Fruit fly (Drosophila melanogaster) whole organism, embryonic: ENCODE results near the gene Zyx.

Source experiments
- Abd-B ChIP-seq: fragments of 200-800 bp; sonication (Bioruptor generic); optimal IDR thresholded peaks from 2 replicates; lab custom pipeline; 2018; ENCODE audit warnings: missing biosample characterization, mild to moderate bottlenecking, missing genetic modification characterization, moderate library complexity
- Bgb ChIP-seq: fragments of 200-800 bp; sonication (Bioruptor generic); IDR thresholded peaks from 2 replicates; pipeline ENCODE4 v1.3.6; 2022; ENCODE audit warnings: missing biosample characterization, missing genetic modification characterization; ENCODE audit not compliant: partially characterized antibody
- C15 ChIP-seq: fragments of 200-800 bp; sonication (Bioruptor generic); IDR thresholded peaks from 3 replicates; pipeline ENCODE4 v1.3.6; 2022; ENCODE audit warnings: missing biosample characterization, missing genetic modification characterization
- CG10274 ChIP-seq: fragments of 200-800 bp; sonication (Bioruptor generic); optimal IDR thresholded peaks from 3 replicates; lab custom pipeline; 2017; ENCODE audit warnings: missing biosample characterization, mild to moderate bottlenecking, missing genetic modification characterization
- CG11398 ChIP-seq: fragments of 200-800 bp; sonication (Bioruptor generic); optimal IDR thresholded peaks from 2 replicates; lab custom pipeline; 2016; ENCODE audit warnings: missing biosample characterization, missing genetic modification characterization
- CG15269 ChIP-seq: fragments of 200-800 bp; sonication (Bioruptor generic); optimal IDR thresholded peaks from 2 replicates; lab custom pipeline; 2018; ENCODE audit warnings: missing biosample characterization, mild to moderate bottlenecking, missing genetic modification characterization, moderate library complexity
- CG15514 ChIP-seq: fragments of 200-800 bp; sonication (Bioruptor generic); optimal IDR thresholded peaks from 3 replicates; lab custom pipeline; 2017; ENCODE audit warnings: missing biosample characterization, missing genetic modification characterization, mild to moderate bottlenecking, moderate library complexity, missing genetic modification reagents
- CG17568 ChIP-seq: fragments of 200-800 bp; sonication (Bioruptor generic); optimal IDR thresholded peaks from 2 replicates; lab custom pipeline; 2018; ENCODE audit warnings: missing biosample characterization, mild to moderate bottlenecking, missing genetic modification characterization, moderate library complexity
- CG2199 ChIP-seq: fragments of 200-800 bp; sonication (Bioruptor generic); IDR thresholded peaks from 3 replicates; pipeline ENCODE4 v1.3.6; 2022; ENCODE audit warnings: missing biosample characterization, missing genetic modification characterization
- CG30431 ChIP-seq: fragments of 200-800 bp; sonication (Bioruptor generic); optimal IDR thresholded peaks from 2 replicates; lab custom pipeline; 2017; ENCODE audit warnings: missing biosample characterization, missing genetic modification characterization
- CG32767 ChIP-seq: fragments of 200-800 bp; sonication (Bioruptor generic); IDR thresholded peaks from 2 replicates; pipeline ENCODE4 v1.3.6; 2022; ENCODE audit warnings: missing biosample characterization, missing genetic modification characterization
- CG3995 ChIP-seq: fragments of 200-800 bp; sonication (Bioruptor generic); optimal IDR thresholded peaks from 3 replicates; lab custom pipeline; 2016; ENCODE audit warnings: missing biosample characterization, missing genetic modification characterization
- CG4360 ChIP-seq: fragments of 200-800 bp; sonication (Bioruptor generic); IDR thresholded peaks from 2 replicates; pipeline ENCODE4 v1.3.6; 2022; ENCODE audit warnings: missing biosample characterization, missing genetic modification characterization
- CG7271 ChIP-seq: fragments of 200-800 bp; sonication (Bioruptor generic); optimal IDR thresholded peaks from 2 replicates; lab custom pipeline; 2018; ENCODE audit warnings: missing biosample characterization, mild to moderate bottlenecking, missing genetic modification characterization, moderate library complexity
- CG7963 ChIP-seq: fragments of 200-800 bp; sonication (Bioruptor generic); IDR thresholded peaks from 3 replicates; pipeline ENCODE4 v1.3.6; 2022; ENCODE audit warnings: missing biosample characterization, missing genetic modification characterization; ENCODE audit not compliant: partially characterized antibody
- CrebB ChIP-seq: fragments of 200-800 bp; sonication (Bioruptor generic); optimal IDR thresholded peaks from 3 replicates; lab custom pipeline; 2018; ENCODE audit warnings: missing biosample characterization, mild to moderate bottlenecking, missing genetic modification characterization
- D ChIP-seq, 2 experiments: fragments of 200-800 bp in 1 of 2; fragments of >200 bp in 1 of 2; sonication (Bioruptor generic) in 1 of 2; optimal IDR thresholded peaks; 2 replicates in 1 of 2; 3 replicates in 1 of 2; lab custom pipeline; 2017; ENCODE audit warnings: mild to moderate bottlenecking in 1 of 2, missing biosample characterization in 1 of 2, missing genetic modification characterization in 1 of 2, missing genetic modification reagents in 1 of 2
- Doc2 ChIP-seq: fragments of 200-800 bp; sonication (Bioruptor generic); IDR thresholded peaks from 2 replicates; pipeline ENCODE4 v1.3.6; 2022; ENCODE audit warnings: missing biosample characterization, missing genetic modification characterization
- Meics ChIP-seq: fragments of 200-800 bp; sonication (Bioruptor generic); optimal IDR thresholded peaks from 2 replicates; lab custom pipeline; 2017; ENCODE audit warnings: missing biosample characterization, mild to moderate bottlenecking, missing genetic modification characterization
- NC2α ChIP-seq: fragments of 200-800 bp; sonication (Bioruptor generic); optimal IDR thresholded peaks from 2 replicates; lab custom pipeline; 2016; ENCODE audit warnings: missing biosample characterization, missing genetic modification characterization
- Neu2 ChIP-seq: fragments of 200-800 bp; sonication (Bioruptor generic); optimal IDR thresholded peaks from 3 replicates; lab custom pipeline; 2016; ENCODE audit warnings: missing biosample characterization, missing genetic modification characterization, borderline replicate concordance
- Oli ChIP-seq: fragments of 200-800 bp; sonication (Bioruptor generic); optimal IDR thresholded peaks from 2 replicates; lab custom pipeline; 2018; ENCODE audit warnings: missing biosample characterization, mild to moderate bottlenecking, missing genetic modification characterization, moderate library complexity
- Scr ChIP-seq: fragments of 200-800 bp; sonication (Bioruptor generic); IDR thresholded peaks from 2 replicates; pipeline ENCODE4 v1.3.6; 2022; ENCODE audit warnings: missing biosample characterization, missing genetic modification characterization; ENCODE audit not compliant: partially characterized antibody
- Spps ChIP-seq: fragments of 200-800 bp; sonication (Bioruptor generic); optimal IDR thresholded peaks from 2 replicates; lab custom pipeline; 2018; ENCODE audit warnings: missing biosample characterization, mild to moderate bottlenecking, missing genetic modification characterization
- Ssrp ChIP-seq: fragments of 200-800 bp; sonication (Bioruptor generic); optimal IDR thresholded peaks from 2 replicates; lab custom pipeline; 2018; ENCODE audit warnings: missing biosample characterization, mild to moderate bottlenecking, missing genetic modification characterization, moderate library complexity
- TFAM ChIP-seq: fragments of 200-800 bp; sonication (Bioruptor generic); optimal IDR thresholded peaks from 2 replicates; lab custom pipeline; 2017; ENCODE audit warnings: missing biosample characterization, missing genetic modification characterization, inconsistent platforms
- Taf1 ChIP-seq: fragments of 200-800 bp; sonication (Bioruptor generic); IDR thresholded peaks from 2 replicates; pipeline ENCODE4 v1.3.6; 2022; ENCODE audit warnings: missing biosample characterization, missing genetic modification characterization
- Vsx1 ChIP-seq: fragments of 200-800 bp; sonication (Bioruptor generic); optimal IDR thresholded peaks from 2 replicates; lab custom pipeline; 2017; ENCODE audit warnings: missing biosample characterization, mild to moderate bottlenecking, missing genetic modification characterization, missing genetic modification reagents
- aop ChIP-seq: fragments of 200-800 bp; sonication (Bioruptor generic); IDR thresholded peaks from 2 replicates; pipeline ENCODE4 v1.3.6; 2022; ENCODE audit warnings: missing biosample characterization, missing genetic modification characterization
- bab2 ChIP-seq: fragments of 200-800 bp; sonication (Bioruptor generic); optimal IDR thresholded peaks from 2 replicates; lab custom pipeline; 2016; ENCODE audit warnings: missing biosample characterization, missing genetic modification characterization
- bsh ChIP-seq, 2 experiments: fragments of 200-800 bp; sonication (Bioruptor generic); optimal IDR thresholded peaks; 2 replicates each; lab custom pipeline; 2017 to 2018; ENCODE audit warnings: mild to moderate bottlenecking in 2 of 2, missing biosample characterization in 2 of 2, missing genetic modification characterization in 2 of 2, moderate library complexity in 1 of 2
- chinmo ChIP-seq: fragments of 200-800 bp; sonication (Bioruptor generic); IDR thresholded peaks from 4 replicates; pipeline ENCODE4 v1.3.6; 2022; ENCODE audit warnings: missing biosample characterization, missing genetic modification characterization; ENCODE audit not compliant: partially characterized antibody
- croc ChIP-seq: fragments of 200-800 bp; sonication (Bioruptor generic); conservative IDR thresholded peaks from 3 replicates; pipeline ENCODE4 v1.3.6; 2022; ENCODE audit warnings: missing biosample characterization, missing genetic modification characterization
- cwo ChIP-seq: fragments of 200-800 bp; sonication (Bioruptor generic); optimal IDR thresholded peaks from 3 replicates; lab custom pipeline; 2017; ENCODE audit warnings: missing biosample characterization, missing genetic modification characterization, mild to moderate bottlenecking, moderate library complexity, missing genetic modification reagents
- dm ChIP-seq: fragments of 200-800 bp; sonication (Bioruptor generic); optimal IDR thresholded peaks from 3 replicates; lab custom pipeline; 2016; ENCODE audit warnings: missing biosample characterization, missing genetic modification characterization
- fd96Cb ChIP-seq: fragments of 200-800 bp; sonication (Bioruptor generic); optimal IDR thresholded peaks from 2 replicates; lab custom pipeline; 2018; ENCODE audit warnings: missing biosample characterization, mild to moderate bottlenecking, missing genetic modification characterization, moderate library complexity
- hbn ChIP-seq: fragments of 200-800 bp; sonication (Bioruptor generic); IDR thresholded peaks from 2 replicates; pipeline ENCODE4 v1.3.6; 2022; ENCODE audit warnings: missing biosample characterization, missing genetic modification characterization; ENCODE audit not compliant: partially characterized antibody
- inv ChIP-seq: fragments of 200-800 bp; sonication (Bioruptor generic); IDR thresholded peaks from 2 replicates; pipeline ENCODE4 v1.3.6; 2022; ENCODE audit warnings: missing biosample characterization, missing genetic modification characterization; ENCODE audit not compliant: partially characterized antibody
- lab ChIP-seq: fragments of 200-800 bp; sonication (Bioruptor generic); optimal IDR thresholded peaks from 3 replicates; lab custom pipeline; 2017; ENCODE audit warnings: missing biosample characterization, missing genetic modification characterization, mild to moderate bottlenecking, moderate library complexity, missing genetic modification reagents
- lmd ChIP-seq: fragments of 200-800 bp; sonication (Bioruptor generic); IDR thresholded peaks from 2 replicates; pipeline ENCODE4 v1.3.6; 2022; ENCODE audit warnings: missing biosample characterization, missing genetic modification characterization
- lola ChIP-seq, 3 experiments: fragments of >200 bp in 2 of 3; fragments of 200-800 bp in 1 of 3; sonication (Bioruptor generic) in 1 of 3; optimal IDR thresholded peaks; 2 replicates each; lab custom pipeline; 2017 to 2019; ENCODE audit warnings: missing biosample characterization in 3 of 3, missing genetic modification characterization in 3 of 3, mild to moderate bottlenecking in 1 of 3, moderate library complexity in 1 of 3
- so ChIP-seq: fragments of 200-800 bp; sonication (Bioruptor generic); IDR thresholded peaks from 3 replicates; pipeline ENCODE4 v1.3.6; 2022; ENCODE audit warnings: missing biosample characterization, missing genetic modification characterization
- sqz ChIP-seq: fragments of 200-800 bp; sonication (Bioruptor generic); optimal IDR thresholded peaks from 3 replicates; lab custom pipeline; 2018; ENCODE audit warnings: missing biosample characterization, mild to moderate bottlenecking, missing genetic modification characterization
- ssp ChIP-seq: fragments of 200-800 bp; sonication (Bioruptor generic); IDR thresholded peaks from 2 replicates; pipeline ENCODE4 v1.3.6; 2022; ENCODE audit warnings: missing biosample characterization, missing genetic modification characterization
- tio ChIP-seq: fragments of 200-800 bp; sonication (Bioruptor generic); optimal IDR thresholded peaks from 2 replicates; lab custom pipeline; 2017; ENCODE audit warnings: missing biosample characterization, missing genetic modification characterization, inconsistent platforms
- ttk ChIP-seq: fragments of 200-800 bp; sonication (Bioruptor generic); IDR thresholded peaks from 2 replicates; pipeline ENCODE4 v2.1.2; 2022; ENCODE audit warnings: missing biosample characterization, missing genetic modification characterization
- zf30C ChIP-seq: fragments of 200-800 bp; sonication (Bioruptor generic); optimal IDR thresholded peaks from 3 replicates; lab custom pipeline; 2018; ENCODE audit warnings: missing biosample characterization, mild to moderate bottlenecking, missing genetic modification characterization

Zyx gene

DNA sequence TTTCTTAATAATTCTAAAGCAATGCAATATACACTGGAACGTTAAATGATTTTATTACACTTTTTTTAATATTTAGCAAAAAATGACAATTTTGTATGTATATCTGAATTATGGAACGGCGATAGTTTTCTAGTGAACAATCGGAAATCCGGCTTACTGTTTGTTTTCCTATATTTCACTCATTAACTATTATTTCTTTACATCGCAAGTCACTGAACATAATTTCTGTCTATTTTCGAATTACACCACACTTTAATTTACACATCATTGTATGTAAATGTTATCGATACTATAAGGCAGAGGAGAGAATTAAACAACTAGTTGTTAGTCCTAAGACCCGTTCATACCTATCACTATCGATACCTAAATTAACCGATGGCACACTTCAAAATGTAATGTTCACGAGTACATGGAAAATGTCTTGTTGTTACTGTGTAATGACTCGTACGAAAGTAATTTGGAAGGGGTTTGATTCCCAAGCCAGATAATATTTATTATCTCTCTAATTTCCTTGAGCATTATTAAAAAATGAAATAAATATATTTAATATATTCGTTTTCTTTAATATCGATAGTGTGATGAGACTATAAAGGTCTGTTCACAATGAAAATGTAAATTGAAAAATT, 37.9 kb downstream of the Zyx start, which contains the start of gene PlexA (continued):
- TF ChIP-seq D (optimal IDR thresholded peaks at IDR 0.05; lab: Kevin White, UChicago) = no peak
- TF ChIP-seq D (GFP tag; optimal IDR thresholded peaks at IDR 0.05; lab: Kevin White, UChicago) = peak; percentile 65
- peak; percentile 89 for TF ChIP-seq Taf1 (GFP tag; lab: Robert Waterston, UW)
- peak; percentile 77; the same call in 2 of the 3 replicates for TF ChIP-seq CG2199 (GFP tag; lab: Robert Waterston, UW)
- peak; percentile 35 for TF ChIP-seq cwo (GFP tag; lab: Kevin White, UChicago)
- TF ChIP-seq NC2α = no peak
- TF ChIP-seq bab2 (GFP tag; lab: Kevin White, UChicago) = peak; percentile 63
- peak; percentile 68; the same call in 2 of the 3 replicates for TF ChIP-seq CG7963
- TF ChIP-seq Doc2 = no peak
- TF ChIP-seq croc (GFP tag; lab: Robert Waterston, UW) = peak; percentile 90
- peak; percentile 97 for TF ChIP-seq lmd (GFP tag; lab: Robert Waterston, UW)
- no peak for TF ChIP-seq CG17568 (GFP tag; lab: Kevin White, UChicago)
- TF ChIP-seq CG11398 (GFP tag; lab: Kevin White, UChicago) = no peak
- TF ChIP-seq Ssrp (tag; lab: Kevin White, UChicago) = peak; percentile 94
- TF ChIP-seq Meics = peak; percentile 82
- peak; percentile 54 for TF ChIP-seq CG3995 (GFP tag; lab: Kevin White, UChicago)
- TF ChIP-seq CG10274 (GFP tag; lab: Kevin White, UChicago) = peak; percentile 40
- TF ChIP-seq inv (GFP tag; lab: Robert Waterston, UW) = peak; percentile 73
- peak in 1 of 2 experiments; percentile 90 for TF ChIP-seq bsh (GFP tag; optimal IDR thresholded peaks at IDR 0.05; lab: Kevin White, UChicago)
- TF ChIP-seq CG32767 (GFP tag; lab: Robert Waterston, UW) = peak; percentile 91
- no peak for TF ChIP-seq zf30C
- no peak for TF ChIP-seq Vsx1 (GFP tag; lab: Kevin White, UChicago)
- peak; percentile 57 for TF ChIP-seq CrebB (tag; lab: Kevin White, UChicago)
- TF ChIP-seq hbn (GFP tag; lab: Robert Waterston, UW) = peak; percentile 60
- no peak for TF ChIP-seq chinmo (GFP tag; lab: Robert Waterston, UW)
- TF ChIP-seq CG15514 = peak; percentile 81
- no peak for TF ChIP-seq TFAM (GFP tag; lab: Kevin White, UChicago)
- peak; percentile 73 for TF ChIP-seq Bgb (GFP tag; lab: Robert Waterston, UW)
- TF ChIP-seq sqz (GFP tag; lab: Kevin White, UChicago) = no peak
- TF ChIP-seq CG4360 = peak; percentile 69
- peak; percentile 78 for TF ChIP-seq lab (GFP tag; lab: Kevin White, UChicago)
- peak; percentile 45 for TF ChIP-seq CG7271 (tag; lab: Kevin White, UChicago)
- peak; percentile 91 for TF ChIP-seq C15
- peak; percentile 47 for TF ChIP-seq Spps (tag; lab: Kevin White, UChicago)
- TF ChIP-seq tio = peak; percentile 91
- TF ChIP-seq CG30431 (GFP tag; lab: Kevin White, UChicago) = peak; percentile 92
- TF ChIP-seq fd96Cb (tag; lab: Kevin White, UChicago) = peak; percentile 95
- peak; percentile 99 for TF ChIP-seq ssp
- peak; percentile 88 for TF ChIP-seq Oli (tag; lab: Kevin White, UChicago)
- TF ChIP-seq aop (GFP tag; lab: Robert Waterston, UW) = peak; percentile 78
- TF ChIP-seq Scr (GFP tag; lab: Robert Waterston, UW) = peak; percentile 73
- TF ChIP-seq CG15269 (tag; lab: Kevin White, UChicago) = peak; percentile 89
- TF ChIP-seq Neu2 (GFP tag; lab: Kevin White, UChicago) = no peak
- peak; percentile 99 for TF ChIP-seq Abd-B (GFP tag; lab: Kevin White, UChicago)
- TF ChIP-seq lola (GFP tag; optimal IDR thresholded peaks at IDR 0.05; lab: Kevin White, UChicago) = peak in 2 of 3 experiments; percentile 76 to 83
- peak; percentile 30 for TF ChIP-seq dm (GFP tag; lab: Kevin White, UChicago)
- peak; percentile 96 for TF ChIP-seq ttk
- TF ChIP-seq so (GFP tag; lab: Robert Waterston, UW) = peak; percentile 81; the same call in 2 of the 3 replicates
